Worm (Caenorhabditis elegans): ENCODE results near the gene ZC239.14.

- TF ChIP-seq flt-1 (GFP tag; IDR thresholded peaks at IDR 0.05) = no peak
- no peak for TF ChIP-seq hmbx-1 (tag; optimal IDR thresholded peaks at IDR 0.05)
- TF ChIP-seq ama-1 (optimal IDR thresholded peaks at IDR 0.05) = no peak
Measured at ce11 chrII:3241842-3242241, 20.0 kb upstream of the ZC239.14 start.

All from whole organism, early embryonic.